Worm (Caenorhabditis elegans): Measurements from ENCODE around the gene Y26G10.5.
A peak's percentile ranks its signal among the peaks of the same experiment; 100 is the strongest.

Y26G10.5 gene

DNA sequence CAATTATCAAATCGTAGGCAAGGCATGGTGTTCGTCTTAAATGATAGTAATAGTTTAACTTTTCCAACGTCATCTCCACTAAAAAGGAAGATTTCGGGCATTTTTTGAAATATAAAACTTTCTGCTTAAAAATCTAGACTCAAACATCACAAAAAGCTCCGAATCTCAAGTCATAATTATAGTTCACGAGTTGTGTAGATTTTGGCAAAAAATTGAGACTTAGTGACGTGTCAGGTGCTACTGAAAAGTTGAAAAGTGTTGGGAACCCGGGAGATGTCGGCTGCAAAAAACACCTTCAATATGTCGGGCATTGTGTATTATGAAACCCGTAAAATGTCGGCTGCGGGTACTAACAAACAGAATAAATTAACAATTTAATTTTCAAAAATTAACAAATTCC lies 4.8 kb downstream of the Y26G10.5 start, which contains the start of gene Y26G10.1:
TSS of gene Y26G10.1 (minus strand) at position 101 of the 400 bp plus-strand sequence.
- TF ChIP-seq sem-4 (tag; optimal IDR thresholded peaks at IDR 0.05) = no peak
- TF ChIP-seq ztf-11 (tag; optimal IDR thresholded peaks at IDR 0.05) = no peak
- TF ChIP-seq zag-1 (tag; optimal IDR thresholded peaks at IDR 0.05) = no peak
- no peak for TF ChIP-seq nhr-10 (tag; optimal IDR thresholded peaks at IDR 0.05)
- no peak for TF ChIP-seq ceh-16 (tag; optimal IDR thresholded peaks at IDR 0.05)
- TF ChIP-seq unc-39 (tag; optimal IDR thresholded peaks at IDR 0.05) = no peak
- no peak for TF ChIP-seq nhr-11 (tag; optimal IDR thresholded peaks at IDR 0.05)

DNA sequence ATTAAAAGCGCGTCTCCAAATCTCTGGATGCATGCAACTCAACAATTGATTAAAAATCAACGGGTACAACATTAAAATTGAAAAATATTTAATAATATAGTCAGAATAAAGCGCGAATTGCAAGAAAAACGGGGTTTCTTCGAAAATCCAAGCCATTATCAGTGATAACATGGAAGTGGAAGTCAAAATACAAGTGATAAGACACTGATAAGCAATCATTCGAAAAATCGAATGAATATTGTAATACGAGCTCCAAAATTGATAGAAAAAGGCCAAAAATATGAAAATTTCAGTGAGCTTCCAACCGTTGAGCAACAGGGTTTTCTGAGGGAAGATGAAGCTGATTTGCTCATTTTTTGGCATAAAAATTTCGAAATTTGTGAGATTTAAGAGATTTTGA lies 6.4 kb downstream of the Y26G10.5 start:
- peak; percentile 25 for TF ChIP-seq fos-1 (tag; optimal IDR thresholded peaks at IDR 0.05)
- TF ChIP-seq nhr-6 (tag; optimal IDR thresholded peaks at IDR 0.05) = no peak

DNA sequence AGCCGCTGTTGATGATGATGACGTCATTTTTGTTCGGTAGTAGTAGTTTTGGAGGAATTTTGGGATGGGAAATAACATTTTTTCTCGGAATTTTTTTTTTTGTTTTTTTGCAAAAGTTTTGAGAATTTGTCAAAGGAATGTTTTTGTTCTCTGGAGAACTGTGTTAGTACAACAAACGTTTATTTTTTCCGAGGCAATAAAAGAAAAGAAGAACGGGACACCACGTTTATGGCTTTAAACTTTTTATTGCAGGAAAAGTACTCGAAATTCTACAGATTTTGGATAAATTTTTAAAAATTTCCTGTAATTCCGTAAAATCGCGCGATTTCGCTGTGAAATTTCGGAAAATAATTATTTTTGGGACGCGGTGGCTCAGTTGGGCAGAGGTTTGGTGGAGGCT lies 9.7 kb downstream of the Y26G10.5 start, which contains the start of gene F59A1.13:
TSS of gene F59A1.13 (minus strand) at position 101 of the 400 bp plus-strand sequence.
- TF ChIP-seq nhr-11 (tag; optimal IDR thresholded peaks at IDR 0.05) (no peak), nhr-21 (tag; optimal IDR thresholded peaks at IDR 0.05) (no peak), mab-5 (tag; optimal IDR thresholded peaks at IDR 0.05) (no peak), nhr-237 (tag; optimal IDR thresholded peaks at IDR 0.05) (no peak), lsy-2 (tag; optimal IDR thresholded peaks at IDR 0.05) (no peak), ztf-1 (GFP tag; conservative IDR thresholded peaks at IDR 0.05) (no peak), lin-11 (tag; optimal IDR thresholded peaks at IDR 0.05) (no peak)

DNA sequence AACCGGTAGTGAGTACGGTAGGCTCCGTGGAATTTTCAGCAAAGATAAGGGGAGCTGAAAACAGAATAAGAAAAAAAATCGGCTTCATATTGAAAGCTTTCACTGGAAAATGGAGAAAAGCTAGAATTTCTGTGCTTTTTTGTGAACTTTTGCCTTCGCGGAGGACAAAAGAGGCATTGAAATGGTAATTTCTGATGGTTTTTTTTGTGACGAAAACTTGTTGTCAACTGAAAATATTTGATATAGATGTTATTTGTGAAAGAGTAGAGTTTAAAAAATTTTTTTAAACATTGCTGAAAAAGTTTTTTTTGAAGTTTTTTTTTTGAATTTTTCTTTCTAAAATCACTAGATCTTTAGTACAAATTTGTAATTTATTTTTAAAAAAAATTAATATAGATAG lies 13.8 kb downstream of the Y26G10.5 start, which contains the start of gene F59A1.18:
TSS of gene F59A1.18 (minus strand) at position 101 of the 400 bp plus-strand sequence.
- TF ChIP-seq lin-11 (tag; optimal IDR thresholded peaks at IDR 0.05) (no peak), lsy-2 (tag; optimal IDR thresholded peaks at IDR 0.05) (no peak), peb-1 (tag; optimal IDR thresholded peaks at IDR 0.05) (no peak), ztf-4 (tag; optimal IDR thresholded peaks at IDR 0.05) (no peak), snpc-4 (tag; optimal IDR thresholded peaks at IDR 0.05) (no peak), nhr-21 (tag; optimal IDR thresholded peaks at IDR 0.05) (no peak), skn-1 (tag; optimal IDR thresholded peaks at IDR 0.05) (no peak), R02D3.7 (tag; optimal IDR thresholded peaks at IDR 0.05) (no peak), alr-1 (tag; optimal IDR thresholded peaks at IDR 0.05) (no peak), mdl-1 (tag; optimal IDR thresholded peaks at IDR 0.05) (no peak), zag-1 (tag; optimal IDR thresholded peaks at IDR 0.05) (no peak), nhr-23 (tag; optimal IDR thresholded peaks at IDR 0.05) (no peak), nhr-77 (tag; optimal IDR thresholded peaks at IDR 0.05) (no peak), ceh-82 (tag; optimal IDR thresholded peaks at IDR 0.05) (no peak), nhr-237 (tag; optimal IDR thresholded peaks at IDR 0.05) (no peak)

- TF ChIP-seq lin-13 (GFP tag; optimal IDR thresholded peaks at IDR 0.05) (no peak), snpc-4 (tag; optimal IDR thresholded peaks at IDR 0.05) (no peak), nhr-11 (tag; optimal IDR thresholded peaks at IDR 0.05) (no peak), sma-3 (GFP tag; optimal IDR thresholded peaks at IDR 0.05) (no peak), mab-5 (tag; optimal IDR thresholded peaks at IDR 0.05) (no peak), egl-27 (tag; optimal IDR thresholded peaks at IDR 0.05) (no peak), nhr-12 (tag; optimal IDR thresholded peaks at IDR 0.05) (no peak), nhr-25 (tag; optimal IDR thresholded peaks at IDR 0.05) (no peak), blmp-1 (tag; optimal IDR thresholded peaks at IDR 0.05; ENCODE audit: insufficient read depth) (no peak), C34F6.9 (tag; optimal IDR thresholded peaks at IDR 0.05) (no peak), nhr-23 (tag; optimal IDR thresholded peaks at IDR 0.05) (no peak)
These were observed 15.8 kb downstream of the Y26G10.5 start, which contains the start of the genes F59A1.16 and F59A1.6 for ce11 chrV:17684857-17685256. F59A1.16 (minus strand) TSS chrV:17684957. F59A1.6 (plus strand) TSS chrV:17685141.

- TF ChIP-seq lin-13 (GFP tag; optimal IDR thresholded peaks at IDR 0.05) = no peak
- no peak for TF ChIP-seq lsy-2 (tag; optimal IDR thresholded peaks at IDR 0.05)
- TF ChIP-seq dmd-4 (tag; optimal IDR thresholded peaks at IDR 0.05) = no peak
- no peak for TF ChIP-seq ztf-4 (tag; optimal IDR thresholded peaks at IDR 0.05)
- no peak for TF ChIP-seq nhr-23 (tag; optimal IDR thresholded peaks at IDR 0.05)
- TF ChIP-seq C34F6.9 (tag; optimal IDR thresholded peaks at IDR 0.05) = no peak
- TF ChIP-seq nhr-237 (tag; optimal IDR thresholded peaks at IDR 0.05) = no peak
- no peak for TF ChIP-seq lin-39 (tag; optimal IDR thresholded peaks at IDR 0.05)
- TF ChIP-seq nhr-10 (tag; optimal IDR thresholded peaks at IDR 0.05) = no peak
- TF ChIP-seq blmp-1 (tag; optimal IDR thresholded peaks at IDR 0.05; ENCODE audit: insufficient read depth) = no peak
These were observed 16.9 kb downstream of the Y26G10.5 start, which contains the start of gene F59A1.15 for ce11 chrV:17683763-17684162. F59A1.15 (minus strand) TSS chrV:17683863.
